Fruit fly (Drosophila melanogaster) Kc167 (cell line): ENCODE data around the gene PGAP1.

Experiments
- Myc ChIP-seq: fragments of >200 bp; optimal IDR thresholded peaks from 2 replicates; lab custom pipeline; 2017; ENCODE audit warnings: missing external identifiers
- Sin3A ChIP-seq: fragments of >200 bp; optimal IDR thresholded peaks from 2 replicates; lab custom pipeline; 2018; ENCODE audit warnings: missing external identifiers
- h ChIP-seq: fragments of >200 bp; optimal IDR thresholded peaks from 3 replicates; lab custom pipeline; 2018; ENCODE audit warnings: missing external identifiers
- insv ChIP-seq: fragments of >200 bp; optimal IDR thresholded peaks from 3 replicates; lab custom pipeline; 2018; ENCODE audit warnings: missing external identifiers
- psq ChIP-seq: fragments of >200 bp; optimal IDR thresholded peaks from 2 replicates; lab custom pipeline; 2017; ENCODE audit warnings: missing external identifiers
- ttk ChIP-seq: sonication (Bioruptor generic); optimal IDR thresholded peaks from 2 replicates; lab custom pipeline; 2017; ENCODE audit warnings: missing external identifiers

dm6 chrX:5698087-5698727, 8.9 kb upstream of the PGAP1 start, which contains the start of gene AdamTS-B:
- TF ChIP-seq Myc (no peak), Sin3A (lab: Kevin White, UChicago) (no peak), ttk (lab: Kevin White, UChicago) (no peak), insv (lab: Kevin White, UChicago) (no peak), h (no peak), psq (no peak)
